Fruit fly (Drosophila melanogaster) whole organism, embryonic: Measurements from ENCODE around the gene Vm32E.

Experiments
- Abd-B ChIP-seq: fragments of 200-800 bp; sonication (Bioruptor generic); optimal IDR thresholded peaks from 2 replicates; lab custom pipeline; 2018; ENCODE audit warnings: missing biosample characterization, mild to moderate bottlenecking, missing genetic modification characterization, moderate library complexity
- Aef1 ChIP-seq: fragments of 200-800 bp; sonication (Bioruptor generic); IDR thresholded peaks from 3 replicates; pipeline ENCODE4 v1.3.6; 2022; ENCODE audit warnings: missing biosample characterization, missing genetic modification characterization
- BtbVII ChIP-seq: fragments of 200-800 bp; sonication (Bioruptor generic); optimal IDR thresholded peaks from 3 replicates; lab custom pipeline; 2017; ENCODE audit warnings: missing biosample characterization, mild to moderate bottlenecking, missing genetic modification characterization
- C15 ChIP-seq: fragments of 200-800 bp; sonication (Bioruptor generic); IDR thresholded peaks from 3 replicates; pipeline ENCODE4 v1.3.6; 2022; ENCODE audit warnings: missing biosample characterization, missing genetic modification characterization
- CG10431 ChIP-seq: fragments of 200-800 bp; sonication (Bioruptor generic); optimal IDR thresholded peaks from 3 replicates; lab custom pipeline; 2018; ENCODE audit warnings: missing biosample characterization, mild to moderate bottlenecking, missing genetic modification characterization
- CG11398 ChIP-seq: fragments of 200-800 bp; sonication (Bioruptor generic); optimal IDR thresholded peaks from 2 replicates; lab custom pipeline; 2016; ENCODE audit warnings: missing biosample characterization, missing genetic modification characterization
- CG12071 ChIP-seq: fragments of 200-800 bp; sonication (Bioruptor generic); optimal IDR thresholded peaks from 3 replicates; lab custom pipeline; 2018; ENCODE audit warnings: missing biosample characterization, mild to moderate bottlenecking, missing genetic modification characterization
- CG13123 ChIP-seq: fragments of 200-800 bp; sonication (Bioruptor generic); optimal IDR thresholded peaks from 2 replicates; lab custom pipeline; 2016; ENCODE audit warnings: missing biosample characterization, missing genetic modification characterization
- CG13775 ChIP-seq: fragments of 200-800 bp; sonication (Bioruptor generic); optimal IDR thresholded peaks from 3 replicates; lab custom pipeline; 2017; ENCODE audit warnings: missing biosample characterization, mild to moderate bottlenecking, missing genetic modification characterization
- CG15601 ChIP-seq: fragments of 200-800 bp; sonication (Bioruptor generic); optimal IDR thresholded peaks from 3 replicates; lab custom pipeline; 2019; ENCODE audit warnings: missing biosample characterization, mild to moderate bottlenecking, missing genetic modification characterization, moderate library complexity
- CG2712 ChIP-seq: fragments of 200-800 bp; optimal IDR thresholded peaks from 3 replicates; lab custom pipeline; 2019; ENCODE audit warnings: missing biosample characterization, mild to moderate bottlenecking, missing genetic modification characterization, moderate library complexity
- CG32767 ChIP-seq: fragments of 200-800 bp; sonication (Bioruptor generic); IDR thresholded peaks from 2 replicates; pipeline ENCODE4 v1.3.6; 2022; ENCODE audit warnings: missing biosample characterization, missing genetic modification characterization
- CG3847 ChIP-seq: fragments of 200-800 bp; sonication (Bioruptor generic); IDR thresholded peaks from 2 replicates; pipeline ENCODE4 v1.3.6; 2022; ENCODE audit warnings: missing biosample characterization, missing genetic modification characterization
- CG6254 ChIP-seq: fragments of 200-800 bp; sonication (Bioruptor generic); optimal IDR thresholded peaks from 3 replicates; lab custom pipeline; 2017; ENCODE audit warnings: mild to moderate bottlenecking, missing biosample characterization, missing genetic modification reagents, missing genetic modification characterization
- CG6765 ChIP-seq: fragments of 200-800 bp; sonication (Bioruptor generic); optimal IDR thresholded peaks from 3 replicates; lab custom pipeline; 2017; ENCODE audit warnings: missing biosample characterization, mild to moderate bottlenecking, missing genetic modification characterization
- CG9817 ChIP-seq: fragments of 200-800 bp; sonication (Bioruptor generic); optimal IDR thresholded peaks from 2 replicates; lab custom pipeline; 2018; ENCODE audit warnings: missing biosample characterization, mild to moderate bottlenecking, missing genetic modification characterization, moderate library complexity
- D ChIP-seq, 2 experiments: fragments of 200-800 bp in 1 of 2; fragments of >200 bp in 1 of 2; sonication (Bioruptor generic) in 1 of 2; optimal IDR thresholded peaks; 2 replicates in 1 of 2; 3 replicates in 1 of 2; lab custom pipeline; 2017; ENCODE audit warnings: mild to moderate bottlenecking in 1 of 2, missing biosample characterization in 1 of 2, missing genetic modification characterization in 1 of 2, missing genetic modification reagents in 1 of 2
- D19A ChIP-seq: fragments of 200-800 bp; optimal IDR thresholded peaks from 3 replicates; lab custom pipeline; 2019; ENCODE audit warnings: missing biosample characterization, mild to moderate bottlenecking, missing genetic modification characterization, moderate library complexity
- Dbx ChIP-seq: fragments of 200-800 bp; sonication (Bioruptor generic); IDR thresholded peaks from 3 replicates; pipeline ENCODE4 v1.3.6; 2022; ENCODE audit warnings: missing biosample characterization, missing genetic modification characterization
- Dip3 ChIP-seq: fragments of 200-800 bp; sonication (Bioruptor generic); optimal IDR thresholded peaks from 3 replicates; lab custom pipeline; 2016; ENCODE audit warnings: missing biosample characterization, missing genetic modification characterization
- ERR ChIP-seq: fragments of 200-800 bp; sonication (Bioruptor generic); optimal IDR thresholded peaks from 2 replicates; lab custom pipeline; 2016; ENCODE audit warnings: missing biosample characterization, missing genetic modification characterization
- Elba2 ChIP-seq: fragments of 200-800 bp; sonication (Bioruptor generic); optimal IDR thresholded peaks from 3 replicates; lab custom pipeline; 2016; ENCODE audit warnings: missing biosample characterization, missing genetic modification characterization
- GATAe ChIP-seq: fragments of 200-800 bp; sonication (Bioruptor generic); conservative IDR thresholded peaks from 2 replicates; pipeline ENCODE4 v1.3.6; 2022; ENCODE audit warnings: missing biosample characterization, missing genetic modification characterization
- H2.0 ChIP-seq: fragments of 200-800 bp; sonication (Bioruptor generic); IDR thresholded peaks from 2 replicates; pipeline ENCODE4 v1.3.6; 2022; ENCODE audit warnings: missing biosample characterization, missing genetic modification characterization
- HLH3B ChIP-seq: fragments of 200-800 bp; sonication (Bioruptor generic); IDR thresholded peaks from 2 replicates; pipeline ENCODE4 v1.3.6; 2022; ENCODE audit warnings: missing biosample characterization, missing genetic modification characterization
- Hmr ChIP-seq: fragments of 200-800 bp; sonication (Bioruptor generic); optimal IDR thresholded peaks from 3 replicates; lab custom pipeline; 2017; ENCODE audit warnings: mild to moderate bottlenecking, missing biosample characterization, missing genetic modification reagents, missing genetic modification characterization
- Hr39 ChIP-seq: fragments of >200 bp; optimal IDR thresholded peaks from 2 replicates; lab custom pipeline; 2017
- Jarid2 ChIP-seq: fragments of 200-800 bp; sonication (Bioruptor generic); optimal IDR thresholded peaks from 3 replicates; lab custom pipeline; 2017; ENCODE audit warnings: mild to moderate bottlenecking, missing biosample characterization, missing genetic modification reagents, missing genetic modification characterization
- Meics ChIP-seq: fragments of 200-800 bp; sonication (Bioruptor generic); optimal IDR thresholded peaks from 2 replicates; lab custom pipeline; 2017; ENCODE audit warnings: missing biosample characterization, mild to moderate bottlenecking, missing genetic modification characterization
- Myb ChIP-seq: fragments of 200-800 bp; sonication (Bioruptor generic); optimal IDR thresholded peaks from 2 replicates; lab custom pipeline; 2016; ENCODE audit warnings: missing biosample characterization, missing genetic modification characterization
- NK7.1 ChIP-seq: fragments of 200-800 bp; sonication (Bioruptor generic); optimal IDR thresholded peaks from 3 replicates; lab custom pipeline; 2016; ENCODE audit warnings: missing biosample characterization, missing genetic modification characterization
- Oli ChIP-seq: fragments of 200-800 bp; sonication (Bioruptor generic); optimal IDR thresholded peaks from 2 replicates; lab custom pipeline; 2018; ENCODE audit warnings: missing biosample characterization, mild to moderate bottlenecking, missing genetic modification characterization, moderate library complexity
- Sry-β ChIP-seq: fragments of 200-800 bp; sonication (Bioruptor generic); optimal IDR thresholded peaks from 2 replicates; lab custom pipeline; 2018; ENCODE audit warnings: missing biosample characterization, mild to moderate bottlenecking, missing genetic modification characterization, moderate library complexity
- Ssrp ChIP-seq: fragments of 200-800 bp; sonication (Bioruptor generic); optimal IDR thresholded peaks from 2 replicates; lab custom pipeline; 2018; ENCODE audit warnings: missing biosample characterization, mild to moderate bottlenecking, missing genetic modification characterization, moderate library complexity
- Tbp ChIP-seq: fragments of >200 bp; optimal IDR thresholded peaks from 2 replicates; lab custom pipeline; 2018; ENCODE audit warnings: missing biosample characterization, missing genetic modification characterization
- Usf ChIP-seq: fragments of 200-800 bp; sonication (Bioruptor generic); optimal IDR thresholded peaks from 2 replicates; lab custom pipeline; 2017; ENCODE audit warnings: missing genotype, missing biosample characterization, missing genetic modification characterization
- ac ChIP-seq: fragments of 200-800 bp; sonication (Bioruptor generic); optimal IDR thresholded peaks from 3 replicates; lab custom pipeline; 2017; ENCODE audit warnings: missing biosample characterization, mild to moderate bottlenecking, missing genetic modification characterization
- aop ChIP-seq: fragments of 200-800 bp; sonication (Bioruptor generic); IDR thresholded peaks from 2 replicates; pipeline ENCODE4 v1.3.6; 2022; ENCODE audit warnings: missing biosample characterization, missing genetic modification characterization
- chn ChIP-seq: fragments of 200-800 bp; sonication (Bioruptor generic); optimal IDR thresholded peaks from 2 replicates; lab custom pipeline; 2016; ENCODE audit warnings: missing biosample characterization, missing genetic modification characterization
- ems ChIP-seq: fragments of 200-800 bp; sonication (Bioruptor generic); optimal IDR thresholded peaks from 3 replicates; lab custom pipeline; 2016; ENCODE audit warnings: missing biosample characterization, missing genetic modification characterization
- gcm ChIP-seq: fragments of 200-800 bp; sonication (Bioruptor generic); optimal IDR thresholded peaks from 2 replicates; lab custom pipeline; 2019; ENCODE audit warnings: missing biosample characterization, mild to moderate bottlenecking, missing genetic modification characterization, moderate library complexity
- gro ChIP-seq: fragments of 200-800 bp; sonication (Bioruptor generic); optimal IDR thresholded peaks from 2 replicates; lab custom pipeline; 2016; ENCODE audit warnings: missing biosample characterization, missing genetic modification characterization
- ham ChIP-seq: fragments of 200-800 bp; sonication (Bioruptor generic); IDR thresholded peaks from 2 replicates; pipeline ENCODE4 v1.3.6; 2022; ENCODE audit warnings: missing biosample characterization, missing genetic modification characterization
- lbe ChIP-seq: fragments of 200-800 bp; sonication (Bioruptor generic); optimal IDR thresholded peaks from 2 replicates; lab custom pipeline; 2016; ENCODE audit warnings: missing biosample characterization, mild to moderate bottlenecking, missing genetic modification characterization
- pnt ChIP-seq: fragments of 200-800 bp; sonication (Bioruptor generic); optimal IDR thresholded peaks from 3 replicates; lab custom pipeline; 2016; ENCODE audit warnings: missing biosample characterization, missing genetic modification characterization
- pum ChIP-seq: fragments of 200-800 bp; sonication (Bioruptor generic); optimal IDR thresholded peaks from 2 replicates; lab custom pipeline; 2016; ENCODE audit warnings: missing biosample characterization, missing genetic modification characterization
- repo ChIP-seq: fragments of 200-800 bp; sonication (Bioruptor generic); optimal IDR thresholded peaks from 2 replicates; lab custom pipeline; 2016; ENCODE audit warnings: missing biosample characterization, missing genetic modification characterization
- scrt ChIP-seq: fragments of 200-800 bp; sonication (Bioruptor generic); optimal IDR thresholded peaks from 2 replicates; lab custom pipeline; 2018; ENCODE audit warnings: missing biosample characterization, mild to moderate bottlenecking, missing genetic modification characterization, moderate library complexity
- shn ChIP-seq: fragments of 200-800 bp; sonication (Bioruptor generic); optimal IDR thresholded peaks from 3 replicates; lab custom pipeline; 2016; ENCODE audit warnings: missing biosample characterization, missing genetic modification characterization
- toy ChIP-seq: fragments of 200-800 bp; sonication (Bioruptor generic); IDR thresholded peaks from 2 replicates; pipeline ENCODE4 v1.3.6; 2022; ENCODE audit warnings: missing biosample characterization, missing genetic modification characterization
- vfl ChIP-seq: fragments of 200-800 bp; sonication (Bioruptor generic); optimal IDR thresholded peaks from 2 replicates; lab custom pipeline; 2016; ENCODE audit warnings: missing biosample characterization, missing genetic modification characterization
- vnd ChIP-seq: fragments of 200-800 bp; sonication (Bioruptor generic); IDR thresholded peaks from 3 replicates; pipeline ENCODE4 v1.3.6; 2022; ENCODE audit warnings: missing biosample characterization, missing genetic modification characterization; ENCODE audit not compliant: partially characterized antibody
- yki ChIP-seq: fragments of >200 bp; optimal IDR thresholded peaks from 3 replicates; lab custom pipeline; 2018

The Vm32E gene

DNA sequence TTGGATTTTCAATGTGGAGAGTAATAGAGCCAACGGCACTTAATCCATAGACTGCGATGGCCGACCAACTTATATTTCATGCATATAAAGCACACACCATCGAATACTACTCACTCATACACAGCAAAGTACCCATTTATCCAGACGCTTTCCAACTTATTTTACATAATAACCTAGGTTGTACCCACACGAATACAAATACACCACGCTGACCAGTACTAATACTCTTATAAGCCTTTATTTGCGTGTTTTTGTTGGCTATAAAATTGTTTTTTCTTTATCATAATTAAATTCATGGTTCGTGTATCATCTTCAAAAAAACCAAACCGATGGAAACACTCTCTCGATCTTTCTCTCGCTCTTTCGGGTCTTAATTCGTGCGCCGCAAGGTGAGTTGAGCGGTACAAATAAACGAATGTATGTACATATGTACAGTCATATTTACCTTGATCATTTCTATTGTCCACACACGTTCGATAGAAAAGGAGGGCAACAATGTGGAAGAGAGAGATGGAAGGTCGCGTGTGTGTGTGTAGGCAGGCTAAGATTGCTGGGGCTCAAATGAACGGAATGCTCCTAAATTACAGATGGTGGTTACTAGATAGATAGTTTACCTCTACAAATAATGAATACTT is 35.3 kb upstream of the Vm32E start (continued):
- TF ChIP-seq ham (GFP tag; lab: Robert Waterston, UW) (no peak), D (optimal IDR thresholded peaks at IDR 0.05; lab: Kevin White, UChicago) (no peak), D (GFP tag; optimal IDR thresholded peaks at IDR 0.05; lab: Kevin White, UChicago) (peak; percentile 46), Sry-β (GFP tag; lab: Kevin White, UChicago) (no peak), lbe (GFP tag; lab: Kevin White, UChicago) (no peak), vfl (GFP tag; lab: Kevin White, UChicago) (no peak), CG13775 (no peak), CG3847 (GFP tag; lab: Robert Waterston, UW) (no peak), CG11398 (GFP tag; lab: Kevin White, UChicago) (peak; percentile 16), CG13123 (no peak), CG15601 (tag; lab: Kevin White, UChicago) (peak; percentile 24), Oli (tag; lab: Kevin White, UChicago) (no peak), H2.0 (GFP tag; lab: Robert Waterston, UW) (no peak), Dbx (GFP tag; lab: Robert Waterston, UW) (no peak), CG12071 (GFP tag; lab: Kevin White, UChicago) (no peak), BtbVII (GFP tag; lab: Kevin White, UChicago) (no peak), pnt (GFP tag; lab: Kevin White, UChicago) (no peak), pum (GFP tag; lab: Kevin White, UChicago) (no peak), CG9817 (tag; lab: Kevin White, UChicago) (no peak), vnd (no peak), Hr39 (lab: Kevin White, UChicago) (no peak), aop (GFP tag; lab: Robert Waterston, UW) (no peak), ac (GFP tag; lab: Kevin White, UChicago) (peak; percentile 64), CG6254 (GFP tag; lab: Kevin White, UChicago) (no peak), Elba2 (no peak), gro (GFP tag; lab: Kevin White, UChicago) (no peak), HLH3B (GFP tag; lab: Robert Waterston, UW) (no peak), chn (GFP tag; lab: Kevin White, UChicago) (no peak), Ssrp (tag; lab: Kevin White, UChicago) (no peak), gcm (peak; percentile 35), Aef1 (GFP tag; lab: Robert Waterston, UW) (no peak), shn (GFP tag; lab: Kevin White, UChicago) (no peak), Jarid2 (GFP tag; lab: Kevin White, UChicago) (no peak), NK7.1 (GFP tag; lab: Kevin White, UChicago) (no peak), CG2712 (no peak), yki (lab: Kevin White, UChicago) (no peak), C15 (no peak), GATAe (GFP tag; lab: Robert Waterston, UW) (no peak), Myb (GFP tag; lab: Kevin White, UChicago) (no peak), Abd-B (GFP tag; lab: Kevin White, UChicago) (no peak), Tbp (no peak)
- TF ChIP-seq, all 482 proteins: peak for 126

DNA sequence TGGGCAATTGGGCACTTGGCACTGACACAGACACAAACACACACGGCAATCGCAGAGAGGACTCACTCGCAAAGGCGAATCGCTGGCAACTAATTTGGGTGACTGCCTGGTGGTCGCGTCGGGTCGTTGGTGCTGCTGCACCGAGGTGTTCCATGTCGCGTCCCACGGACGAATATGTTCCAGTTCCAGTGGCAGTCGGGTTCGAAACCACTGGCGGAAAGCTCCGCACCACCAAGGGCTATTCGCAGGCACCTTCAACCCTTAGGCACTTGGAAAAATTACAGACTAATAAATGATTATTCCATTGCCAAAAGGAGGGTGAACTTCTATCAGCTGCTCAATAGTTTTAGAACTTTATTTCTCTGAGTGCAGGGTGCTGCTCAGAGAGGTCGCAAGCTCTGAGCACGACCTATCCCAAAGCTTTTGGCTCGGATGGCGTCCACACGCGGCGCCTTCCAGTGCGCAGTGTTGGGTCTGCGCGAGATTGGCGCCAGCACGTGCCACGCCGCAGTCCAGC is 32.1 kb upstream of the Vm32E start, which contains the start of gene Ca-beta:
Gene Ca-beta, minus strand, starts transcription at position 51 of the 517 bp plus-strand sequence.
- TF ChIP-seq Meics (GFP tag; lab: Kevin White, UChicago) (peak; percentile 75), ERR (no peak), toy (no peak), Usf (no peak), Hmr (GFP tag; lab: Kevin White, UChicago) (peak; percentile 75), D19A (tag; lab: Kevin White, UChicago) (no peak), CG10431 (GFP tag; lab: Kevin White, UChicago) (no peak), ems (GFP tag; lab: Kevin White, UChicago) (no peak), repo (no peak), Dip3 (peak; percentile 10), CG6765 (GFP tag; lab: Kevin White, UChicago) (peak; percentile 38), CG32767 (no peak), scrt (peak; percentile 50)
